Worm (Caenorhabditis elegans): Measurements from ENCODE around the gene gst-21.

- TF ChIP-seq efl-1 (GFP tag; optimal IDR thresholded peaks at IDR 0.05) (no peak), Y53F4B.3 (GFP tag; IDR thresholded peaks at IDR 0.05) (no peak), F57A8.1 (GFP tag; optimal IDR thresholded peaks at IDR 0.05) (no peak), K11D2.4 (GFP tag; IDR thresholded peaks at IDR 0.05) (no peak), pbrm-1 (GFP tag; IDR thresholded peaks at IDR 0.05) (no peak), F33H1.4 (GFP tag; IDR thresholded peaks at IDR 0.05) (no peak), F49E8.2 (tag; optimal IDR thresholded peaks at IDR 0.05; ENCODE audit: insufficient read depth) (no peak), mel-28 (tag; optimal IDR thresholded peaks at IDR 0.05; ENCODE audit: borderline replicate concordance) (no peak), D2030.7 (GFP tag; IDR thresholded peaks at IDR 0.05) (no peak)
These were observed 20.9 kb downstream of the gst-21 start, which contains the start of gene srw-100 for ce11 chrV:1710909-1711308.
